Fruit fly (Drosophila melanogaster): ENCODE results near the gene CG12075.

DNA sequence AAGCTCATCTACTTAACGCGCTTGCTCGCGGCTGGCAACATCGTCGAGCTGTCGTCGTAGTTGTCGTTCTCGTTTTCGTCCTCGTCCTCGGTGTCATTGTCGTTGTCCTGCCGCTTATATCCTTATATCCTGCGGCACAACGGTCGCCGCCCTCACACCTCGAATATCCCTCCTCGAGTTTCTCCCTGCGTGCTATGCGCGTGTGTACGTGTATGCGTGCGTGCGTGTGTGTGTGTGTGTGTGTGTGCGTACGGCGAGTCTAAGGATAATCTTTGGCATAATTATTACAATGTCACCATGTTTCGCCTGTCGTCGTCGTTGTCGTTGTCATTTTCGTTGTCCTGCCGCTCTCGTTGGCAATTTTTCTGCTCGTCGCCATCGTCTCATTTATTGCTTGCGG, 8.7 kb upstream of the CG12075 start:
- TF ChIP-seq woc (GFP tag; optimal IDR thresholded peaks at IDR 0.05) (no peak), psq (GFP tag; optimal IDR thresholded peaks at IDR 0.05) (no peak), Hnf4 (GFP tag; optimal IDR thresholded peaks at IDR 0.05) (no peak), brk (GFP tag; optimal IDR thresholded peaks at IDR 0.05) (no peak), CG9705 (GFP tag; optimal IDR thresholded peaks at IDR 0.05) (no peak), HLH106 (tag; optimal IDR thresholded peaks at IDR 0.05) (no peak), sv (GFP tag; optimal IDR thresholded peaks at IDR 0.05) (no peak), Dfd (GFP tag; optimal IDR thresholded peaks at IDR 0.05) (no peak), ey (GFP tag; optimal IDR thresholded peaks at IDR 0.05) (no peak), br (GFP tag; optimal IDR thresholded peaks at IDR 0.05) (no peak), OdsH (GFP tag; optimal IDR thresholded peaks at IDR 0.05) (no peak), Abd-B (GFP tag; optimal IDR thresholded peaks at IDR 0.05) (no peak), h (GFP tag; optimal IDR thresholded peaks at IDR 0.05) (no peak)
